Fruit fly (Drosophila melanogaster): Measurements from ENCODE around the gene CG31086.

- TF ChIP-seq cg (GFP tag; optimal IDR thresholded peaks at IDR 0.05), result no peak
- no peak for TF ChIP-seq CG32532 (GFP tag; IDR thresholded peaks at IDR 0.05)
Measured at dm6 chr3R:26191105-26191504, 6.1 kb downstream of the CG31086 start, which contains the start of gene CG34129.
